Fruit fly (Drosophila melanogaster) whole organism, embryonic: ENCODE results near the gene CG18858.

Source experiments
- Ada2b ChIP-seq: fragments of 200-800 bp; sonication (Bioruptor generic); IDR thresholded peaks from 2 replicates; pipeline ENCODE4 v1.3.6; 2022; ENCODE audit warnings: missing biosample characterization, missing genetic modification characterization
- Awh ChIP-seq: fragments of 200-800 bp; sonication (Bioruptor generic); IDR thresholded peaks from 2 replicates; pipeline ENCODE4, ENCODE4 v1.3.6; 2022; ENCODE audit warnings: missing biosample characterization, missing genetic modification characterization
- CG10565 ChIP-seq: fragments of 200-800 bp; sonication (Bioruptor generic); optimal IDR thresholded peaks from 3 replicates; lab custom pipeline; 2016; ENCODE audit warnings: missing biosample characterization, mild to moderate bottlenecking, missing genetic modification characterization
- CG11504 ChIP-seq: fragments of 200-800 bp; sonication (Bioruptor generic); optimal IDR thresholded peaks from 3 replicates; lab custom pipeline; 2019; ENCODE audit warnings: missing biosample characterization, mild to moderate bottlenecking, missing genetic modification characterization, moderate library complexity
- CG14441 ChIP-seq: fragments of 200-800 bp; sonication (Bioruptor generic); IDR thresholded peaks from 2 replicates; pipeline ENCODE4 v1.3.6; 2022; ENCODE audit warnings: missing biosample characterization, missing genetic modification characterization
- CG1603 ChIP-seq: fragments of 200-800 bp; sonication (Bioruptor generic); optimal IDR thresholded peaks from 2 replicates; lab custom pipeline; 2019; ENCODE audit warnings: missing biosample characterization, mild to moderate bottlenecking, missing genetic modification characterization, moderate library complexity
- CG17359 ChIP-seq: fragments of 200-800 bp; sonication (Bioruptor generic); optimal IDR thresholded peaks from 3 replicates; lab custom pipeline; 2018; ENCODE audit warnings: missing biosample characterization, mild to moderate bottlenecking, missing genetic modification characterization, moderate library complexity
- CG34422 ChIP-seq: fragments of 200-800 bp; sonication (Bioruptor generic); IDR thresholded peaks from 3 replicates; pipeline ENCODE4 v1.3.6; 2022; ENCODE audit warnings: missing biosample characterization, missing genetic modification characterization
- CG4404 ChIP-seq: fragments of 200-800 bp; sonication (Bioruptor generic); IDR thresholded peaks from 2 replicates; pipeline ENCODE4 v1.3.6; 2022; ENCODE audit warnings: missing biosample characterization, missing genetic modification characterization
- CG5953 ChIP-seq: fragments of 200-800 bp; sonication (Bioruptor generic); IDR thresholded peaks from 2 replicates; pipeline ENCODE4 v1.3.6; 2022; ENCODE audit warnings: missing biosample characterization, missing genetic modification characterization
- CG8089 ChIP-seq: fragments of 200-800 bp; sonication (Bioruptor generic); optimal IDR thresholded peaks from 3 replicates; lab custom pipeline; 2016; ENCODE audit warnings: missing biosample characterization, missing genetic modification characterization
- CG8290 ChIP-seq, 3 experiments: fragments of 200-800 bp; sonication (Bioruptor generic); optimal IDR thresholded peaks; 2 replicates each; lab custom pipeline; 2016 to 2019; ENCODE audit warnings: missing biosample characterization in 3 of 3, missing genetic modification characterization in 3 of 3, mild to moderate bottlenecking in 2 of 3, moderate library complexity in 1 of 3
- CG9876 ChIP-seq: fragments of 200-800 bp; sonication (Bioruptor generic); optimal IDR thresholded peaks from 2 replicates; lab custom pipeline; 2016; ENCODE audit warnings: missing biosample characterization, missing genetic modification characterization
- Drgx ChIP-seq: fragments of 200-800 bp; sonication (Bioruptor generic); IDR thresholded peaks from 2 replicates; pipeline ENCODE4 v1.3.6; 2022; ENCODE audit warnings: missing biosample characterization, missing genetic modification characterization
- E2f1 ChIP-seq: fragments of 200-800 bp; sonication (Bioruptor generic); IDR thresholded peaks from 2 replicates; pipeline ENCODE4 v1.3.6; 2022; ENCODE audit warnings: missing biosample characterization, missing genetic modification characterization
- Elba2 ChIP-seq: fragments of 200-800 bp; sonication (Bioruptor generic); optimal IDR thresholded peaks from 3 replicates; lab custom pipeline; 2016; ENCODE audit warnings: missing biosample characterization, missing genetic modification characterization
- Ets65A ChIP-seq: fragments of 200-800 bp; sonication (Bioruptor generic); peaks from one replicate; lab custom pipeline; 2016; ENCODE audit warnings: missing biosample characterization, missing genetic modification characterization
- Gsc ChIP-seq: fragments of 200-800 bp; sonication (Bioruptor generic); IDR thresholded peaks from 2 replicates; pipeline ENCODE4 v1.3.6; 2022; ENCODE audit warnings: missing biosample characterization, missing genetic modification characterization
- H2.0 ChIP-seq: fragments of 200-800 bp; sonication (Bioruptor generic); IDR thresholded peaks from 2 replicates; pipeline ENCODE4 v1.3.6; 2022; ENCODE audit warnings: missing biosample characterization, missing genetic modification characterization
- Med ChIP-seq: fragments of 200-800 bp; sonication (Bioruptor generic); peaks from one replicate; lab custom pipeline; 2016; ENCODE audit warnings: missing biosample characterization, missing genetic modification characterization, mild to moderate bottlenecking, inconsistent platforms, moderate library complexity
- Neu2 ChIP-seq: fragments of 200-800 bp; sonication (Bioruptor generic); optimal IDR thresholded peaks from 3 replicates; lab custom pipeline; 2016; ENCODE audit warnings: missing biosample characterization, missing genetic modification characterization, borderline replicate concordance
- Nf-YB ChIP-seq: fragments of 200-800 bp; sonication (Bioruptor generic); optimal IDR thresholded peaks from 3 replicates; lab custom pipeline; 2019; ENCODE audit warnings: missing biosample characterization, mild to moderate bottlenecking, missing genetic modification characterization, moderate library complexity
- Nf-YC ChIP-seq: fragments of 200-800 bp; optimal IDR thresholded peaks from 3 replicates; lab custom pipeline; 2019; ENCODE audit warnings: missing biosample characterization, mild to moderate bottlenecking, missing genetic modification characterization, moderate library complexity
- Oaz ChIP-seq: fragments of 200-800 bp; sonication (Bioruptor generic); IDR thresholded peaks from 2 replicates; pipeline ENCODE4 v1.3.6; 2022; ENCODE audit warnings: missing biosample characterization, missing genetic modification characterization
- Ptx1 ChIP-seq: fragments of 200-800 bp; sonication (Bioruptor generic); IDR thresholded peaks from 2 replicates; pipeline ENCODE4 v1.3.6; 2022; ENCODE audit warnings: missing biosample characterization, missing genetic modification characterization
- Sox102F ChIP-seq: fragments of 200-800 bp; sonication (Bioruptor generic); optimal IDR thresholded peaks from 2 replicates; lab custom pipeline; 2018; ENCODE audit warnings: missing biosample characterization, mild to moderate bottlenecking, missing genetic modification characterization, moderate library complexity
- Xrp1 ChIP-seq: fragments of 200-800 bp; sonication (Bioruptor generic); IDR thresholded peaks from 2 replicates; pipeline ENCODE4 v1.3.6; 2022; ENCODE audit warnings: missing biosample characterization, missing genetic modification characterization
- ase ChIP-seq: fragments of 200-800 bp; sonication (Bioruptor generic); IDR thresholded peaks from 3 replicates; pipeline ENCODE4 v1.3.6; 2022; ENCODE audit warnings: missing biosample characterization, missing genetic modification characterization
- bsh ChIP-seq, 2 experiments: fragments of 200-800 bp; sonication (Bioruptor generic); optimal IDR thresholded peaks; 2 replicates each; lab custom pipeline; 2017 to 2018; ENCODE audit warnings: mild to moderate bottlenecking in 2 of 2, missing biosample characterization in 2 of 2, missing genetic modification characterization in 2 of 2, moderate library complexity in 1 of 2
- cg ChIP-seq: fragments of 200-800 bp; sonication (Bioruptor generic); optimal IDR thresholded peaks from 3 replicates; lab custom pipeline; 2019; ENCODE audit warnings: missing biosample characterization, mild to moderate bottlenecking, missing genetic modification characterization, moderate library complexity
- dan ChIP-seq: fragments of 200-800 bp; sonication (Bioruptor generic); IDR thresholded peaks from 2 replicates; pipeline ENCODE4 v1.3.6; 2022; ENCODE audit warnings: missing biosample characterization, missing genetic modification characterization
- dmrt99B ChIP-seq: fragments of 200-800 bp; sonication (Bioruptor generic); optimal IDR thresholded peaks from 2 replicates; lab custom pipeline; 2018; ENCODE audit warnings: missing biosample characterization, mild to moderate bottlenecking, missing genetic modification characterization, moderate library complexity
- dysf ChIP-seq: fragments of 200-800 bp; sonication (Bioruptor generic); IDR thresholded peaks from 3 replicates; pipeline ENCODE4 v1.3.6; 2022; ENCODE audit warnings: missing biosample characterization, missing genetic modification characterization
- gem ChIP-seq: fragments of 200-800 bp; sonication (Bioruptor generic); optimal IDR thresholded peaks from 2 replicates; lab custom pipeline; 2019; ENCODE audit warnings: missing biosample characterization, mild to moderate bottlenecking, missing genetic modification characterization, moderate library complexity
- phol ChIP-seq: fragments of 200-800 bp; sonication (Bioruptor generic); optimal IDR thresholded peaks from 3 replicates; lab custom pipeline; 2018; ENCODE audit warnings: missing biosample characterization, mild to moderate bottlenecking, missing genetic modification characterization, moderate library complexity
- prd ChIP-seq, 3 experiments: fragments of >200 bp in 2 of 3; fragments of 200-800 bp in 1 of 3; sonication (Bioruptor generic) in 1 of 3; optimal IDR thresholded peaks in 2 of 3; IDR thresholded peaks in 1 of 3; 2 replicates in 2 of 3; 3 replicates in 1 of 3; pipeline versions ENCODE4 v1.3.6 to Lab custom; 2017 to 2022; ENCODE audit warnings: missing biosample characterization in 1 of 3, missing genetic modification characterization in 1 of 3
- row ChIP-seq: fragments of 200-800 bp; sonication (Bioruptor generic); IDR thresholded peaks from 3 replicates; pipeline ENCODE4 v1.3.6; 2022; ENCODE audit warnings: missing biosample characterization, missing genetic modification characterization
- sens ChIP-seq: fragments of 200-800 bp; sonication (Bioruptor generic); peaks from one replicate; lab custom pipeline; 2016; ENCODE audit warnings: missing biosample characterization, missing genetic modification characterization
- shn ChIP-seq: fragments of 200-800 bp; sonication (Bioruptor generic); optimal IDR thresholded peaks from 3 replicates; lab custom pipeline; 2016; ENCODE audit warnings: missing biosample characterization, missing genetic modification characterization
- sisA ChIP-seq: fragments of 200-800 bp; sonication (Bioruptor generic); IDR thresholded peaks from 2 replicates; pipeline ENCODE4 v1.3.6; 2022; ENCODE audit warnings: missing biosample characterization, missing genetic modification characterization
- tgo ChIP-seq: fragments of 200-800 bp; sonication (Bioruptor generic); IDR thresholded peaks from 3 replicates; pipeline ENCODE4 v1.3.6; 2022; ENCODE audit warnings: missing biosample characterization, missing genetic modification characterization
- unpg ChIP-seq: fragments of 200-800 bp; sonication (Bioruptor generic); optimal IDR thresholded peaks from 3 replicates; lab custom pipeline; 2018; ENCODE audit warnings: missing biosample characterization, mild to moderate bottlenecking, missing genetic modification characterization, moderate library complexity
- vnd ChIP-seq: fragments of 200-800 bp; sonication (Bioruptor generic); IDR thresholded peaks from 3 replicates; pipeline ENCODE4 v1.3.6; 2022; ENCODE audit warnings: missing biosample characterization, missing genetic modification characterization; ENCODE audit not compliant: partially characterized antibody
- zf30C ChIP-seq: fragments of 200-800 bp; sonication (Bioruptor generic); optimal IDR thresholded peaks from 3 replicates; lab custom pipeline; 2018; ENCODE audit warnings: missing biosample characterization, mild to moderate bottlenecking, missing genetic modification characterization

CG18858 gene

DNA sequence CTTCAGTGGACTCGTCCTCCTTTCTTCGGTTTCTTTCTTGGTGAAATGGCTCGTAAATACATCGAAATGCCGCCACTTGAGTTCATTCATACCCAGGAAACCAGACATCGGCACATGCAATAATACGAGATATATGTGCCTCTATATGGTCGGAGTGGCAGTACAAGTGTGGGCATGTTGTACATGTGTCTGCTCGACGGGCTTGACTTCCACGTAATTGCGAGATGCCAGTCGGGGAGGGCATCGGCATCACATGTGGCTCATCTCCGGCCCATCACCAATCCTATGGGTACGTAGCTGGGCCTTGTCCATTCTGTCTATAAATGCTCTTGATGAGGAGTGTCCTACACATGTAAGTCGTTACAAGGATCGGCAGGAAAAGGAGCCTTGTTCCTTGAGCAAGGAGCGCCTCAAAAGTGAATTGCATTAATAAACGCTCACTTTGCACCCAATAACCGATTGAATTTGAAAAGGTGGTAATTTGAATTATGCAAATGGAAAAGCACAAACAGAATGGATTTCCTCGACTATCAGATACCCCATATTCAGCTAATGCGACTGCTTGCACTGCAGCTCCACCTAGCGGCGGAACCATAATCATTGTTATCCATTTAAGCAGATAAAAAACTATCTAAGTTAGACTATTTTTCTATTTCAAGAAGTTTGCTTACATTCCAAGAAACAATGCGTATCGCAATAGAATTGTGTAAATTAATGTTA lies 22.4 kb upstream of the CG18858 start (continued):
- TF ChIP-seq vnd (GFP tag; lab: Robert Waterston, UW), result peak; percentile 39; the same call in 1 of the 3 replicates
- TF ChIP-seq, all 482 proteins: peak for 10

DNA sequence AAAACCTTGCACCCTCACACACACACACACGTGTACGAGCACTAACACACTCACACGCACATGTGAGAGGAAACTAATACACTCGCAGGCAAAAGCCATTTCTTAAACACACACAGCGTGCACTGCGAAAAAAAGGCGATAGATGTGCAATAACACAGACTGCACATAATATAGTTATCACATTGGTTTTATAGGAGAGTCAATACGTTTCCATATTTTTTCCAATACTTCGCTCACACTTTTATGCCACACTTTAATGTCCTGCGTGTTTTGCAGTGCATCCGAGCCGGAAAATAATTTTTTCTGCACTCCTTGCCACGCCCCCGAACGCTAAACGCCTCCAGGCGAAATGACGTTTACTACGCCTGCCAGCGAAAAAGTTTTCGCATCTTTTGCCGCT lies 20.8 kb upstream of the CG18858 start:
- TF ChIP-seq Neu2 (GFP tag; lab: Kevin White, UChicago) (no peak), dysf (peak; percentile 41; the same call in 1 of the 3 replicates), CG14441 (GFP tag; lab: Robert Waterston, UW) (0 out of 2 replicates have a peak, but pooled peaks have one; percentile 29), CG8290 (GFP tag; optimal IDR thresholded peaks at IDR 0.05; lab: Kevin White, UChicago) (no peak), CG8290 (tag; optimal IDR thresholded peaks at IDR 0.05; lab: Kevin White, UChicago) (peak in 1 of 2 experiments; percentile 4), ase (GFP tag; lab: Robert Waterston, UW) (no peak), gem (peak; percentile 33), Oaz (GFP tag; lab: Robert Waterston, UW) (no peak), Ptx1 (GFP tag; lab: Robert Waterston, UW) (0 out of 2 replicates have a peak, but pooled peaks have one; percentile 28), CG4404 (GFP tag; lab: Robert Waterston, UW) (0 out of 2 replicates have a peak, but pooled peaks have one; percentile 10), sens (GFP tag; lab: Kevin White, UChicago) (peak; percentile 28), Med (peak; percentile 29), unpg (GFP tag; lab: Kevin White, UChicago) (peak; percentile 1), CG5953 (GFP tag; lab: Robert Waterston, UW) (0 out of 2 replicates have a peak, but pooled peaks have one; percentile 18), Ets65A (GFP tag; lab: Kevin White, UChicago) (peak; percentile 40), E2f1 (GFP tag; lab: Robert Waterston, UW) (0 out of 2 replicates have a peak, but pooled peaks have one; percentile 8), zf30C (GFP tag; lab: Kevin White, UChicago) (peak; percentile 2), Ada2b (GFP tag; lab: Robert Waterston, UW) (0 out of 2 replicates have a peak, but pooled peaks have one; percentile 15), CG8089 (GFP tag; lab: Kevin White, UChicago) (no peak), Nf-YB (GFP tag; lab: Kevin White, UChicago) (no peak), CG9876 (GFP tag; lab: Kevin White, UChicago) (no peak), cg (GFP tag; lab: Kevin White, UChicago) (peak; percentile 9), dmrt99B (tag; lab: Kevin White, UChicago) (no peak), CG34422 (GFP tag; lab: Robert Waterston, UW) (no peak), shn (GFP tag; lab: Kevin White, UChicago) (no peak), tgo (0 out of 3 replicates have a peak, but pooled peaks have one; percentile 17), dan (no peak), Awh (GFP tag; lab: Robert Waterston, UW) (no peak), H2.0 (GFP tag; lab: Robert Waterston, UW) (0 out of 2 replicates have a peak, but pooled peaks have one; percentile 6), Drgx (GFP tag; lab: Robert Waterston, UW) (peak; percentile 59), Elba2 (GFP tag; lab: Kevin White, UChicago) (no peak), bsh (GFP tag; optimal IDR thresholded peaks at IDR 0.05; lab: Kevin White, UChicago) (peak in 1 of 2 experiments; percentile 3), phol (tag; lab: Kevin White, UChicago) (no peak), CG10565 (GFP tag; lab: Kevin White, UChicago) (no peak), prd (optimal IDR thresholded peaks at IDR 0.05; lab: Kevin White, UChicago) (no peak), prd (GFP tag; IDR thresholded peaks at IDR 0.05; lab: Robert Waterston, UW) (peak; percentile 45; the same call in 1 of the 3 replicates), CG17359 (tag; lab: Kevin White, UChicago) (peak; percentile 12), Sox102F (GFP tag; lab: Kevin White, UChicago) (peak; percentile 13), Xrp1 (0 out of 2 replicates have a peak, but pooled peaks have one; percentile 13), CG11504 (tag; lab: Kevin White, UChicago) (peak; percentile 12), sisA (peak; percentile 38; the same call in 1 of the 2 replicates), CG1603 (tag; lab: Kevin White, UChicago) (peak; percentile 26), row (peak; percentile 18; the same call in 1 of the 3 replicates), Nf-YC (tag; lab: Kevin White, UChicago) (no peak), Gsc (GFP tag; lab: Robert Waterston, UW) (0 out of 2 replicates have a peak, but pooled peaks have one; percentile 17)
